Fruit fly (Drosophila melanogaster): ENCODE measurements around the gene CG11334.

DNA sequence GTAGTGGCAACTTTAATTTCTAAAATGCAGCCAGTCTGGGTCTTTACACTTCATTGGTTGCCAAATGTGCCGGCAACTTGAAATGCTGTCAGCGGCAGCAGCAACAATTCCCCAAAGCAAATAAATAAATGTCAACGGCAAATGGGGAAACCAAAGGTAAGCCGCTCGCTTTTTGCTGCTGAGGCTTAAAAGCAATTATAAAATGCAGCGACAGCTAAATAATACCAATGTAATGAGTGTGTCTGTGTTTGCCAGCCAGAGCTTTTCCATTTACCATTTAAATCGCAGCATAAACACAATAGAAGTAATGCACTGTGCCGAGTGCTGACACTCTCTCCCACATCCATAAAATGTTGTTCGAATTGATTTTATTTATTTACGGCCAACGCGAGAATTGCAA is 22.3 kb downstream of the CG11334 start:
- TF ChIP-seq psq (optimal IDR thresholded peaks at IDR 0.05): no peak
- no peak for TF ChIP-seq usp (GFP tag; optimal IDR thresholded peaks at IDR 0.05)
- no peak for TF ChIP-seq CG8478 (optimal IDR thresholded peaks at IDR 0.05)
- TF ChIP-seq Dll (optimal IDR thresholded peaks at IDR 0.05): no peak
- no peak for TF ChIP-seq pan (optimal IDR thresholded peaks at IDR 0.05)

All from whole organism.